Worm (Caenorhabditis elegans) whole organism, late embryonic: Measurements from ENCODE around the gene Y73B6BL.37.

Experiments
- eyg-1 ChIP-seq: sonication (generic microtip); optimal IDR thresholded peaks from 2 replicates; lab custom pipeline; 2016; ENCODE audit warnings: missing genotype, missing genetic modification characterization, missing compliant biosample characterization
- nhr-11 ChIP-seq: fragments of 150-350 bp; optimal IDR thresholded peaks from 2 replicates; lab custom pipeline; 2014; ENCODE audit warnings: missing biosample characterization, missing genetic modification characterization
- pha-4 ChIP-seq: fragments of 150-350 bp; optimal IDR thresholded peaks from 2 replicates; lab custom pipeline; 2018; ENCODE audit warnings: missing biosample characterization, missing genetic modification reagents, missing genetic modification characterization

DNA sequence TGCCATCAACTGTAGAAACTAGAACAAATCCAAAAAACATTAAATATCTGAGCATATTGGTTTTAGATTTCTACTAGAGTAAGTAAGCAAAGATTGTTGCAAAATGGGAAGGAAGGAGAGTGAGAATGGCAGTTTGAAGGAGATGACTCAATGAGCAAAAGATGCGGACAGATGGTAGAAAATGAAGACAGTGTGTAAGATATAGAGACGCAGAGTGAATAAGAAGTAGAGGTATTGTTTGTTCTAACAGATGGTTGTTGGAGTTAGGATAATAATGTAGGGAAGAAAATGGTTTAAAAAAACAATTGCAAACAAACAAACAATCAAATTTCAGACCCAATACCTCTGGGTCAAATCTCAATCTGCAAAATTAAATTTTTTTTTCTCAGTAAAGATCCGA is 15.9 kb upstream of the Y73B6BL.37 start, which contains the start of gene tmed-13:
- TF ChIP-seq nhr-11 (no peak), eyg-1 (no peak), pha-4 (tag; lab: Kevin White, UChicago) (no peak)
